Worm (Caenorhabditis elegans): ENCODE results near the gene math-6.
"Not testable (repeated sequence)": the region's sequence is repeated elsewhere in the genome, so short reads cannot be mapped to it uniquely, and the experiment has no call there.

Gene math-6

ce11 chrII:1861285-1861793, 23.2 kb downstream of the math-6 start, which contains the start of gene C16C4.18:
TSS of gene C16C4.18 (minus strand) at chrII:1861335.
- not testable (repeated sequence) for TF ChIP-seq ceh-34 (tag; optimal IDR thresholded peaks at IDR 0.05); ceh-18 (tag; optimal IDR thresholded peaks at IDR 0.05); K09A11.1 (tag; optimal IDR thresholded peaks at IDR 0.05; ENCODE audit: insufficient read depth)

DNA sequence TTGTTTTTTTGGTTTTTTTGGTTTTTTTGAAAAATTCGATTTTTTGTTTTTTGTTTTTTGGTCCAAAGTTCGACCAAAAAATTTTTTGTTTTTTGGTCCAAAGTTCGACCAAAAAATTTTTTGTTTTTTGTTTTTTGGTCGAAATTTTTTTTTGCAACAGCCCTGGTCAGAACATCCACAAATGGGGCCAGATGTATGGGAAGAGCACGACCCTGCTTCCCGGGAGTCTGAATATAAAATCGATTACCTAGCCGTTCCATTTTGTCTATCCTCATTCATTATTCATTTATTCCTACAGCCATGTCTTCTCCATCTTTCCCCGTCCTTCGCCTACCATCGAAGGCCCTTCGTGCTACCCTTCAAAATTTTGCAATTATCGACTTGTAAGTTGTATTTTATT, 30.4 kb downstream of the math-6 start, which contains the start of gene fbxb-95:
Gene fbxb-95 (plus strand): TSS at position 301 of the 400 bp plus-strand sequence.
- TF ChIP-seq zip-5 (tag; optimal IDR thresholded peaks at IDR 0.05); ahr-1 (tag; optimal IDR thresholded peaks at IDR 0.05); sox-2 (GFP tag; IDR thresholded peaks at IDR 0.05): not testable (repeated sequence)

DNA sequence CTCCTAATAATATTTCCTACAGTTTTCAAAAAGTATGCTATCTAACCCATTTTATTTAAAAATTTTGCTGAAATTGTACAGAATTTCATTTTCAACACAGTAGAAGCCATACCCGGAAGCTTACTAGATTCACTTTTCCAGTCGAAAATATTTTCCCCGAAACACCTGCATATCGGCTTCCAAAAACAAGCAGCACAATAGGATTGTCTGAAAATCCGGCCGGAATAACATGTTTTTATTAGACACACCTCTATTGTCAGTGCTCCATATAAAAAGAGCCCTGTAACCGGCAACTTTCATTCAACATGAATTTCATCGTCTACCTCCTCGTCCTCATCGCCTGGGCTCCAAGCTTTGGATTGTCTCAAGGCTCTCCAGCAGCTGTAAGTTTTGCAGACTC, 32.0 kb downstream of the math-6 start, which contains the start of gene C52E2.2:
Gene C52E2.2 (plus strand): TSS at position 301 of the 400 bp plus-strand sequence.
- TF ChIP-seq unc-42 (tag; optimal IDR thresholded peaks at IDR 0.05), result no peak
- no peak for TF ChIP-seq hlh-30 (tag; optimal IDR thresholded peaks at IDR 0.05; ENCODE audit: insufficient read depth)
- no peak for TF ChIP-seq madf-2 (tag; optimal IDR thresholded peaks at IDR 0.05)
- no peak for TF ChIP-seq F13H6.1 (tag; optimal IDR thresholded peaks at IDR 0.05)
- TF ChIP-seq ceh-6 (GFP tag; optimal IDR thresholded peaks at IDR 0.05), result no peak
- no peak for TF ChIP-seq sox-4 (tag; optimal IDR thresholded peaks at IDR 0.05)
- no peak for TF ChIP-seq ceh-19 (GFP tag; optimal IDR thresholded peaks at IDR 0.05)
- no peak for TF ChIP-seq ceh-18 (tag; optimal IDR thresholded peaks at IDR 0.05)
- no peak for TF ChIP-seq elt-4 (tag; optimal IDR thresholded peaks at IDR 0.05)
- TF ChIP-seq zip-5 (tag; optimal IDR thresholded peaks at IDR 0.05), result no peak
- TF ChIP-seq ceh-9 (tag; optimal IDR thresholded peaks at IDR 0.05), result no peak
- TF ChIP-seq hlh-13 (GFP tag; optimal IDR thresholded peaks at IDR 0.05), result no peak
- no peak for TF ChIP-seq eyg-1 (tag; optimal IDR thresholded peaks at IDR 0.05)
- TF ChIP-seq ceh-31 (tag; optimal IDR thresholded peaks at IDR 0.05), result no peak
- no peak for TF ChIP-seq hlh-8 (tag; optimal IDR thresholded peaks at IDR 0.05)
- TF ChIP-seq tbx-7 (tag; optimal IDR thresholded peaks at IDR 0.05), result no peak
- TF ChIP-seq K09A11.1 (tag; optimal IDR thresholded peaks at IDR 0.05; ENCODE audit: insufficient read depth), result no peak
- TF ChIP-seq pag-3 (tag; optimal IDR thresholded peaks at IDR 0.05; ENCODE audit: borderline replicate concordance), result no peak
- no peak for TF ChIP-seq ceh-14 (tag; optimal IDR thresholded peaks at IDR 0.05)

DNA sequence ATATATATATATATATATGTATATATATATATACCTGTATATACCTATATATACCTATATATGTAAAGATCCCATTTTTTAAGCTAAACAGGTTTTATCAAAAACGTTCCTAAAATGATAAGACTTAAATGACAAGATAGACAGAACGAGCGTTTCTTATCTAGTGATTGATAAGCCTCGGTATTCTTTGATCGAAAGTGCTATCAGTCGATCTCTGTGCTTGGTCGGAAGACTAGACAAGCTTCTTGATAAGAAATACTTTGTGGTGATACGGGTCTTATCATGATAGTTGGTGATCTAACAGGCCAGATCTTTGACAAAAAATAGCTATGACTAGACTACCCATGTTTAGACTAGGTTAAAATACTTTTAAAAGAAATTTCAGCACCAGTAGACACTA, 32.8 kb downstream of the math-6 start:
- TF ChIP-seq ceh-18 (tag; optimal IDR thresholded peaks at IDR 0.05) (no peak), ceh-9 (tag; optimal IDR thresholded peaks at IDR 0.05) (no peak), fax-1 (tag; optimal IDR thresholded peaks at IDR 0.05) (no peak), pqm-1 (tag; optimal IDR thresholded peaks at IDR 0.05) (peak; percentile 79), unc-3 (GFP tag; conservative IDR thresholded peaks at IDR 0.05) (no peak), unc-3 (tag; optimal IDR thresholded peaks at IDR 0.05) (no peak), elt-2 (tag; optimal IDR thresholded peaks at IDR 0.05) (peak; percentile 99)

DNA sequence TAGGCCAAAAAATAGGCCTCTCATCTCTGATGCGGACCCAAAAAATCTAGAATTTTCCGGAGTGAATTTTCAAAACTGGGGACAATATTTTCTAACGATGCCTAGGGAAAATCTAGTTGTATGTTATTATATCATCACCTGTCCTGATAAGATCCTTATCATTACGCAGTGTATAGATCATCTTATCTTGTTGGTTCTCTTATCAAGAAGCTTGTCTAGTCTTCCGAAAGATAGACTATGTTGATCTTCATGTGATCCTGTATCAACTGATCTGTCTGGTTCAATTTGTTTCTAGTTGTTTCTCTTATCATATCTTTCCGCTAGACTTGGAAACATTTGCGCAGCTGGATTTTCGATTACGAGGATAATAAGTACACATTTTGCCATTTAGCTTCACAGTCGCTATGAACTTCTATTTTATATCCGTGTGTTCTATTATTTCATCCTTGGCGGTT, 33.7 kb downstream of the math-6 start, which contains the start of gene C52E2.3:
Gene C52E2.3 (plus strand): TSS at position 405 of the 455 bp plus-strand sequence.
- TF ChIP-seq elt-2 (tag; optimal IDR thresholded peaks at IDR 0.05) (peak; percentile 89), nhr-11 (tag; optimal IDR thresholded peaks at IDR 0.05) (no peak)

DNA sequence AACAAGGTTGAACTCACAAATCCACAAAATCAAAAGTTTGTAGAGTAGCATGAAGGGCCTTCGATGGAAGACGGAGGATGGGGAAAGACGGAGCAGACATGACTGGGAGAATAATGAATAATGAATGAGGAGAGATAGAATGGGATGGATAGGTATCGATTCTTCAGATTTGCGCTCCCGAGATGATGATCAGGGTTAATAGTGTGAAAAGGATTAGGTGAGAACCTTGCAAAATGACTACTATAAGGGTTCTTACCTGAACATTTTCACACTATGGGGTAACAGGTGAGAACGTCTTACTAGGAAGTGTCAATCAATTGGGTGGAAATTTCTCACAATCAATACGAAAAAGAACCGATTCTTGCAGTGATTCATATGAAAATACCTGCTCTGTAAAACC, 34.2 kb downstream of the math-6 start, which contains the start of gene fbxb-96:
Gene fbxb-96 (minus strand): TSS at position 101 of the 400 bp plus-strand sequence.
- TF ChIP-seq fkh-10 (GFP tag; optimal IDR thresholded peaks at IDR 0.05) (no peak), tbx-7 (tag; optimal IDR thresholded peaks at IDR 0.05) (no peak), sox-2 (GFP tag; IDR thresholded peaks at IDR 0.05) (no peak), ttx-3 (tag; optimal IDR thresholded peaks at IDR 0.05) (no peak), unc-55 (GFP tag; optimal IDR thresholded peaks at IDR 0.05) (no peak), unc-3 (GFP tag; conservative IDR thresholded peaks at IDR 0.05) (no peak), unc-3 (tag; optimal IDR thresholded peaks at IDR 0.05) (no peak), pros-1 (tag; optimal IDR thresholded peaks at IDR 0.05) (no peak), ceh-22 (tag; optimal IDR thresholded peaks at IDR 0.05) (no peak), hlh-13 (GFP tag; optimal IDR thresholded peaks at IDR 0.05) (no peak), ceh-14 (tag; optimal IDR thresholded peaks at IDR 0.05) (no peak), hlh-30 (tag; optimal IDR thresholded peaks at IDR 0.05; ENCODE audit: insufficient read depth) (no peak), ceh-18 (tag; optimal IDR thresholded peaks at IDR 0.05) (no peak)
